Worm (Caenorhabditis elegans) whole organism, early embryonic: Measurements from ENCODE around the gene D2023.4.

Source experiments
- B0310.2 ChIP-seq: sonication (generic microtip); optimal IDR thresholded peaks from 2 replicates; lab custom pipeline; 2016; ENCODE audit warnings: mild to moderate bottlenecking, missing genetic modification characterization, missing compliant biosample characterization
- F13C5.2 ChIP-seq: sonication (generic microtip); optimal IDR thresholded peaks from 2 replicates; lab custom pipeline; 2017; ENCODE audit warnings: mild to moderate bottlenecking, missing genetic modification characterization, inconsistent platforms, missing compliant biosample characterization
- ama-1 ChIP-seq: fragments of 150-350 bp; optimal IDR thresholded peaks from 2 replicates; lab custom pipeline; 2014
- ceh-36 ChIP-seq: sonication (generic microtip); optimal IDR thresholded peaks from 2 replicates; lab custom pipeline; 2016; ENCODE audit warnings: missing genetic modification characterization, inconsistent platforms, missing compliant biosample characterization
- ets-7 ChIP-seq: sonication (generic microtip); optimal IDR thresholded peaks from 2 replicates; lab custom pipeline; 2016; ENCODE audit warnings: missing genotype, missing genetic modification characterization, missing compliant biosample characterization
- flt-1 ChIP-seq: fragments of 200-800 bp; sonication (Bioruptor generic); IDR thresholded peaks from 2 replicates; pipeline ENCODE4 v1.3.6; 2022; ENCODE audit warnings: missing genetic modification characterization, missing compliant biosample characterization
- pes-1 ChIP-seq: fragments of 200-800 bp; sonication (Bioruptor generic); IDR thresholded peaks from 2 replicates; pipeline ENCODE4 v1.3.6; 2022; ENCODE audit warnings: missing genetic modification reagents, missing genetic modification characterization, missing compliant biosample characterization
- scrt-1 ChIP-seq: fragments of 200-800 bp; sonication (Bioruptor generic); IDR thresholded peaks from 2 replicates; pipeline ENCODE4 v1.3.6; 2022; ENCODE audit warnings: missing genetic modification characterization, missing compliant biosample characterization
- sea-1 ChIP-seq: fragments of 200-800 bp; sonication (Bioruptor generic); conservative IDR thresholded peaks from 2 replicates; pipeline ENCODE4 v1.3.6; 2022; ENCODE audit warnings: missing genetic modification characterization, missing compliant biosample characterization
- tbx-11 ChIP-seq: fragments of 200-800 bp; sonication (Bioruptor generic); IDR thresholded peaks from 2 replicates; pipeline ENCODE4 v1.3.6; 2022; ENCODE audit warnings: missing genetic modification characterization, missing compliant biosample characterization
- tra-4 ChIP-seq: sonication (generic microtip); optimal IDR thresholded peaks from 2 replicates; lab custom pipeline; 2017; ENCODE audit warnings: missing genetic modification characterization, missing compliant biosample characterization

DNA sequence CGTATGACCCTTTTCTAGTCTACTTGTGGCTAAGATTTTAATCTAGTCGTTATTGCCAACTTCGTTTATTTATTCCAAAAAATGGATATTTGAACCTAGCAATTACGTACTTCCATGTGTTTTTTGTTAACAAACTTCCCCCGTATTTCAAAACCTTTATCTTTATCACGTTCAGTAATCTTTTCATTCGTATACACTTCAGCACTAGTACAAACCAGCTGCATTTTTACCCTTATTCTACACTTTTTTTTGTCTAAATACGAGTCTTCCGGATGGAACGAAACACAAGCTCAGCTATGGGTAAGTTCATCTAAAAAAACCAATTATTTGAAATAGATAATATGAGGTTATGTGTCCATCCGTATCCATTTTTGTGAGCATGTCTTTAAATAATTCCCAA, 36.1 kb downstream of the D2023.4 start, which contains the start of gene D2023.1:
- TF ChIP-seq ama-1 (lab: Kevin White, UChicago) (no peak), B0310.2 (tag; lab: Kevin White, UChicago) (no peak), ceh-36 (tag; lab: Kevin White, UChicago) (no peak), pes-1 (GFP tag; lab: Robert Waterston, UW) (no peak), ets-7 (tag; lab: Kevin White, UChicago) (no peak), tra-4 (tag; lab: Kevin White, UChicago) (no peak), flt-1 (no peak), F13C5.2 (tag; lab: Kevin White, UChicago) (no peak), tbx-11 (GFP tag; lab: Robert Waterston, UW) (no peak), scrt-1 (GFP tag; lab: Robert Waterston, UW) (no peak), sea-1 (GFP tag; lab: Robert Waterston, UW) (no peak)
